Worm (Caenorhabditis elegans) whole organism, mixed stage, embryonic: ENCODE measurements around the gene dhs-20.

Experiments used
- blmp-1 ChIP-seq: fragments of 150-350 bp; optimal IDR thresholded peaks from 2 replicates; lab custom pipeline; 2014; ENCODE audit warnings: missing biosample characterization, missing genetic modification characterization
- lin-13 ChIP-seq: fragments of 150-350 bp; optimal IDR thresholded peaks from 2 replicates; lab custom pipeline; 2014; ENCODE audit warnings: missing biosample characterization, missing genetic modification characterization
- mab-5 ChIP-seq: fragments of 150-350 bp; optimal IDR thresholded peaks from 2 replicates; lab custom pipeline; 2014; ENCODE audit warnings: missing biosample characterization, missing genetic modification characterization
- mep-1 ChIP-seq: fragments of 150-350 bp; optimal IDR thresholded peaks from 2 replicates; lab custom pipeline; 2017; ENCODE audit warnings: missing biosample characterization, missing genetic modification reagents, missing genetic modification characterization, inconsistent platforms
- nhr-12 ChIP-seq: fragments of 150-350 bp; optimal IDR thresholded peaks from 2 replicates; lab custom pipeline; 2014; ENCODE audit warnings: missing biosample characterization, missing genetic modification characterization
- nhr-237 ChIP-seq: fragments of 150-350 bp; optimal IDR thresholded peaks from 2 replicates; lab custom pipeline; 2014; ENCODE audit warnings: missing biosample characterization, missing genetic modification characterization
- pha-4 ChIP-seq: fragments of 150-350 bp; optimal IDR thresholded peaks from 2 replicates; lab custom pipeline; 2018; ENCODE audit warnings: missing biosample characterization, missing genetic modification reagents, missing genetic modification characterization
- snpc-4 ChIP-seq: fragments of 150-350 bp; optimal IDR thresholded peaks from 2 replicates; lab custom pipeline; 2014; ENCODE audit warnings: missing biosample characterization, missing genetic modification characterization
- sptf-1 ChIP-seq: sonication (generic microtip); optimal IDR thresholded peaks from 2 replicates; lab custom pipeline; 2017; ENCODE audit warnings: mild to moderate bottlenecking, missing genetic modification characterization, moderate library complexity, missing compliant biosample characterization
- tbx-8 ChIP-seq: fragments of 200-800 bp; sonication (Bioruptor generic); optimal IDR thresholded peaks from 2 replicates; lab custom pipeline; 2018; ENCODE audit warnings: mild to moderate bottlenecking, missing genetic modification characterization, moderate library complexity, missing compliant biosample characterization
- unc-39 ChIP-seq: fragments of 150-350 bp; optimal IDR thresholded peaks from 2 replicates; lab custom pipeline; 2014; ENCODE audit warnings: missing biosample characterization, missing genetic modification characterization
- unc-62 ChIP-seq: fragments of 150-350 bp; optimal IDR thresholded peaks from 2 replicates; lab custom pipeline; 2014; ENCODE audit warnings: missing biosample characterization, missing genetic modification reagents, missing genetic modification characterization
- ztf-11 ChIP-seq: fragments of 150-350 bp; optimal IDR thresholded peaks from 2 replicates; lab custom pipeline; 2014; ENCODE audit warnings: missing biosample characterization, missing genetic modification characterization

- TF ChIP-seq sptf-1 = no peak
- TF ChIP-seq snpc-4 (tag; lab: Kevin White, UChicago) = no peak
- no peak for TF ChIP-seq nhr-237 (tag; lab: Kevin White, UChicago)
- no peak for TF ChIP-seq pha-4 (tag; lab: Kevin White, UChicago)
- TF ChIP-seq mab-5 = no peak
- TF ChIP-seq unc-39 (tag; lab: Kevin White, UChicago) = no peak
- TF ChIP-seq nhr-12 (tag; lab: Kevin White, UChicago) = no peak
- no peak for TF ChIP-seq unc-62
- TF ChIP-seq lin-13 (tag; lab: Kevin White, UChicago) = no peak
- no peak for TF ChIP-seq ztf-11 (tag; lab: Kevin White, UChicago)
- no peak for TF ChIP-seq tbx-8
- TF ChIP-seq mep-1 (tag; lab: Kevin White, UChicago) = no peak
- no peak for TF ChIP-seq blmp-1 (tag; lab: Kevin White, UChicago)
Observed at ce11 chrV:11616813-11617212, 12.4 kb upstream of the dhs-20 start.
